Fruit fly (Drosophila melanogaster) whole organism, prepupa: Measurements from ENCODE around the gene Droj2.

Experiments
- Blimp-1 ChIP-seq: fragments of 200-800 bp; sonication (Bioruptor generic); optimal IDR thresholded peaks from 3 replicates; lab custom pipeline; 2017; ENCODE audit warnings: missing biosample characterization, missing genetic modification characterization, mild to moderate bottlenecking, moderate library complexity, missing genetic modification reagents
- CG11902 ChIP-seq: fragments of 200-800 bp; sonication (Bioruptor generic); optimal IDR thresholded peaks from 3 replicates; lab custom pipeline; 2016; ENCODE audit warnings: missing biosample characterization, missing genetic modification characterization
- CG1621 ChIP-seq: fragments of 200-800 bp; sonication (Bioruptor generic); optimal IDR thresholded peaks from 3 replicates; lab custom pipeline; 2018; ENCODE audit warnings: missing biosample characterization, mild to moderate bottlenecking, missing genetic modification characterization
- CG16779 ChIP-seq: fragments of 200-800 bp; sonication (Bioruptor generic); optimal IDR thresholded peaks from 3 replicates; lab custom pipeline; 2017; ENCODE audit warnings: missing biosample characterization, mild to moderate bottlenecking, missing genetic modification characterization
- CG3032 ChIP-seq: fragments of 200-800 bp; optimal IDR thresholded peaks from 2 replicates; lab custom pipeline; 2019; ENCODE audit warnings: missing biosample characterization, mild to moderate bottlenecking, missing genetic modification characterization, moderate library complexity
- CG31627 ChIP-seq: fragments of 200-800 bp; sonication (Bioruptor generic); optimal IDR thresholded peaks from 3 replicates; lab custom pipeline; 2016; ENCODE audit warnings: missing biosample characterization, missing genetic modification characterization
- CG3919 ChIP-seq: fragments of 200-800 bp; sonication (Bioruptor generic); optimal IDR thresholded peaks from 3 replicates; lab custom pipeline; 2016; ENCODE audit warnings: missing biosample characterization, missing genetic modification characterization
- CG6276 ChIP-seq: fragments of 200-800 bp; sonication (Bioruptor generic); optimal IDR thresholded peaks from 2 replicates; lab custom pipeline; 2017; ENCODE audit warnings: missing biosample characterization, mild to moderate bottlenecking, missing genetic modification characterization
- CG6808 ChIP-seq: fragments of 200-800 bp; sonication (Bioruptor generic); optimal IDR thresholded peaks from 3 replicates; lab custom pipeline; 2017; ENCODE audit warnings: missing biosample characterization, missing genetic modification characterization, mild to moderate bottlenecking, moderate library complexity, missing genetic modification reagents
- CG6854 ChIP-seq: fragments of 200-800 bp; sonication (Bioruptor generic); optimal IDR thresholded peaks from 2 replicates; lab custom pipeline; 2017; ENCODE audit warnings: missing biosample characterization, mild to moderate bottlenecking, missing genetic modification characterization
- CG7368 ChIP-seq: fragments of 200-800 bp; sonication (Bioruptor generic); optimal IDR thresholded peaks from 3 replicates; lab custom pipeline; 2016; ENCODE audit warnings: missing biosample characterization, missing genetic modification characterization
- CG8119 ChIP-seq: fragments of 200-800 bp; sonication (Bioruptor generic); IDR thresholded peaks from 3 replicates; pipeline ENCODE4 v1.3.6; 2022; ENCODE audit warnings: missing biosample characterization, missing genetic modification characterization
- CG8632 ChIP-seq: fragments of 200-800 bp; sonication (Bioruptor generic); optimal IDR thresholded peaks from 3 replicates; lab custom pipeline; 2016; ENCODE audit warnings: missing biosample characterization, missing genetic modification characterization
- Eip75B ChIP-seq: fragments of 200-800 bp; sonication (Bioruptor generic); optimal IDR thresholded peaks from 3 replicates; lab custom pipeline; 2016; ENCODE audit warnings: missing biosample characterization, missing genetic modification characterization
- Eip78C ChIP-seq: fragments of 200-800 bp; sonication (Bioruptor generic); peaks from one replicate; lab custom pipeline; 2016; ENCODE audit warnings: missing biosample characterization, missing genetic modification characterization
- Eip93F ChIP-seq: fragments of 200-800 bp; sonication (Bioruptor generic); optimal IDR thresholded peaks from 2 replicates; lab custom pipeline; 2016; ENCODE audit warnings: missing biosample characterization, mild to moderate bottlenecking, missing genetic modification characterization
- Gug ChIP-seq: fragments of 200-800 bp; sonication (Bioruptor generic); IDR thresholded peaks from 2 replicates; pipeline ENCODE4 v1.3.6; 2022; ENCODE audit warnings: missing biosample characterization, missing genetic modification characterization
- Lpt ChIP-seq: fragments of 200-800 bp; sonication (Bioruptor generic); optimal IDR thresholded peaks from 3 replicates; lab custom pipeline; 2016; ENCODE audit warnings: missing biosample characterization, missing genetic modification characterization
- OdsH ChIP-seq: fragments of 200-800 bp; sonication (Bioruptor generic); optimal IDR thresholded peaks from 3 replicates; lab custom pipeline; 2016; ENCODE audit warnings: missing biosample characterization, missing genetic modification characterization
- Sox102F ChIP-seq: fragments of 200-800 bp; sonication (Bioruptor generic); optimal IDR thresholded peaks from 2 replicates; lab custom pipeline; 2016; ENCODE audit warnings: missing biosample characterization, mild to moderate bottlenecking, missing genetic modification characterization
- Sox15 ChIP-seq: fragments of 200-800 bp; sonication (Bioruptor generic); optimal IDR thresholded peaks from 3 replicates; lab custom pipeline; 2016; ENCODE audit warnings: missing biosample characterization, missing genetic modification characterization
- acj6 ChIP-seq: fragments of 200-800 bp; sonication (Bioruptor generic); optimal IDR thresholded peaks from 3 replicates; lab custom pipeline; 2016; ENCODE audit warnings: missing biosample characterization, missing genetic modification characterization
- dac ChIP-seq: fragments of 200-800 bp; sonication (Bioruptor generic); optimal IDR thresholded peaks from 2 replicates; lab custom pipeline; 2017; ENCODE audit warnings: missing biosample characterization, mild to moderate bottlenecking, missing genetic modification characterization
- dsx ChIP-seq: fragments of 200-800 bp; optimal IDR thresholded peaks from 3 replicates; lab custom pipeline; 2019; ENCODE audit warnings: missing biosample characterization, mild to moderate bottlenecking, missing genetic modification characterization, moderate library complexity; ENCODE audit not compliant: poor library complexity, severe bottlenecking
- eg ChIP-seq: fragments of 200-800 bp; sonication (Bioruptor generic); IDR thresholded peaks from 3 replicates; pipeline ENCODE4 v1.3.6; 2022; ENCODE audit warnings: missing biosample characterization, missing genetic modification characterization
- esn ChIP-seq: fragments of 200-800 bp; sonication (Bioruptor generic); optimal IDR thresholded peaks from 2 replicates; lab custom pipeline; 2016; ENCODE audit warnings: missing biosample characterization, mild to moderate bottlenecking, missing genetic modification characterization, moderate library complexity
- fd85E ChIP-seq: fragments of 200-800 bp; sonication (Bioruptor generic); optimal IDR thresholded peaks from 3 replicates; lab custom pipeline; 2016; ENCODE audit warnings: missing biosample characterization, missing genetic modification characterization
- fkh ChIP-seq: fragments of 200-800 bp; sonication (Bioruptor generic); optimal IDR thresholded peaks from 3 replicates; lab custom pipeline; 2017; ENCODE audit warnings: missing biosample characterization, mild to moderate bottlenecking, missing genetic modification characterization, moderate library complexity
- net ChIP-seq: fragments of 200-800 bp; sonication (Bioruptor generic); optimal IDR thresholded peaks from 3 replicates; lab custom pipeline; 2016; ENCODE audit warnings: missing biosample characterization, missing genetic modification characterization
- pdm3 ChIP-seq: fragments of 200-800 bp; sonication (Bioruptor generic); optimal IDR thresholded peaks from 3 replicates; lab custom pipeline; 2016; ENCODE audit warnings: missing biosample characterization, missing genetic modification characterization
- ss ChIP-seq, 2 experiments: fragments of 200-800 bp; sonication (Bioruptor generic); optimal IDR thresholded peaks; 2 replicates in 1 of 2; 3 replicates in 1 of 2; lab custom pipeline; 2017 to 2018; ENCODE audit warnings: mild to moderate bottlenecking in 2 of 2, missing biosample characterization in 2 of 2, missing genetic modification characterization in 2 of 2, moderate library complexity in 1 of 2
- svp ChIP-seq: fragments of 200-800 bp; sonication (Bioruptor generic); peaks from one replicate; lab custom pipeline; 2016; ENCODE audit warnings: missing biosample characterization, missing genetic modification characterization

Droj2 gene

DNA sequence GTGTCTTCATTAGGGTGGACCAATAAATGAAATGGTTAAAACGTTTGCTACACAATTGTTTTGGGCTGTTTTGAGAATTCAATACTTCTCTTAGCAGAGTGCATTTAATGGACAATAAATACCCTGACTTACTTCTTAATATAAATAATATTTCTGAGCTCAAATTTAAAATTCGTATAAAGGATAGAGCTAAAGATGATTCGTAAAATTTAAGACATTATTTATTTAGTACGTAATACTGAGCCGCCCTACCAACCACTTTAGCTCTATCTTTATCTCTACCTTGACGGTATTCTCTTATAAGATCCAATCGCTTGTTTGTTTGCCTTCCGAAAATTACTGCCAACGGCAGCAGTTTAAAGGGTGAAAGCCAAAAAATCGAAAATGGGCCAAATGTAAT, 51.7 kb downstream of the Droj2 start (continued):
- TF ChIP-seq pdm3 (GFP tag; lab: Kevin White, UChicago) (peak; percentile 86), CG6854 (GFP tag; lab: Kevin White, UChicago) (no peak), Sox102F (GFP tag; lab: Kevin White, UChicago) (peak; percentile 79), CG31627 (GFP tag; lab: Kevin White, UChicago) (peak; percentile 62), CG3032 (peak; percentile 78), CG1621 (tag; lab: Kevin White, UChicago) (peak; percentile 83), CG6276 (GFP tag; lab: Kevin White, UChicago) (peak; percentile 83), CG8119 (GFP tag; lab: Robert Waterston, UW) (peak; percentile 94), ss (GFP tag; optimal IDR thresholded peaks at IDR 0.05; lab: Kevin White, UChicago) (peak; percentile 44 to 64), Blimp-1 (GFP tag; lab: Kevin White, UChicago) (no peak), Eip75B (GFP tag; lab: Kevin White, UChicago) (peak; percentile 84), Eip78C (GFP tag; lab: Kevin White, UChicago) (peak; percentile 95), CG6808 (peak; percentile 74), fkh (GFP tag; lab: Kevin White, UChicago) (peak; percentile 14), Sox15 (GFP tag; lab: Kevin White, UChicago) (peak; percentile 69), svp (GFP tag; lab: Kevin White, UChicago) (peak; percentile 83), acj6 (GFP tag; lab: Kevin White, UChicago) (peak; percentile 91), CG7368 (peak; percentile 80)

DNA sequence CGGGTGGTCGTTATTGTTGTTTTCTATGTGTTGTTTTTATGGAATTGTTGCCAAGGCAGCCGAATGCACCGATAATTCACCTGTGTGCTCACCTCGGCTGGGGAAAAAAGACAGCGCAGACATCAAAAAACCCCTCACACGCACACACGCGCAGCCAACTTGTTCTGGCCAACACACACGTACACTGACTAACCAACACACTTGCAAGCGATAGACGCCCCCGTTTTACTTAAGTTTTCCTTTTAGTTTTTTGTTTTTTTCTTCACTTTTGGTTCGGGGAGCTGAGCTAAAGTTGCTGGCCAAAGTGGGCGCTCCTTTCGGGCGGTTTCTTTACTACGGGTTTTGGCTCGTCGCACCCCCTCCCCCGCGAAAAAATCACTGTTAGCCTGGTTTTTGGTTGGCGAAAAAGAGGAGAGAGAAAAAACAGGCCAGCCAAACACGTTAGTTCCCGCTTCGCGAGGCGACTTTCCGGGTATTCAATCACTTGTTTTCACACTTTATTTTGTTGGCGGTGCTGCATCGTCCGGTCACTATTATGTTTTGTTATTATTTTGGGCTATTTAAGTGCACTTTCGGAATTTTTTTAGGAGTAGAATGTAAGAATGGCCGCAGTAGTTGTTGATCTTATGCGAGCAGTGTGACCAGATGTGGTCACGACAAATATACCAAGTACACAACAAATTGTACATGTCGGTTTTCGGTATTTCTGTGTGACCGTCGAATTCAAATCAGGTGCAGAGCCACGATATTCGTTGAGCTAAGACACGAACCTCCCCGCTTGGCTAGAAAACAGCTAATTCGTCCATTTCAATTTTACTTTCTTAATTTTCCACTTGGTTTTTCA, 52.6 kb downstream of the Droj2 start, which contains the start of gene yrt:
Gene yrt, minus strand, starts transcription at position 660 of the 844 bp plus-strand sequence.
- TF ChIP-seq Eip75B (GFP tag; lab: Kevin White, UChicago) (no peak), CG11902 (no peak), dsx (GFP tag; lab: Kevin White, UChicago) (no peak), dac (GFP tag; lab: Kevin White, UChicago) (no peak), CG8632 (GFP tag; lab: Kevin White, UChicago) (no peak), OdsH (GFP tag; lab: Kevin White, UChicago) (no peak), Eip78C (GFP tag; lab: Kevin White, UChicago) (peak; percentile 72), CG6276 (GFP tag; lab: Kevin White, UChicago) (peak; percentile 46), CG31627 (GFP tag; lab: Kevin White, UChicago) (no peak), esn (GFP tag; lab: Kevin White, UChicago) (no peak), fkh (GFP tag; lab: Kevin White, UChicago) (peak; percentile 68), Gug (GFP tag; lab: Robert Waterston, UW) (no peak), acj6 (GFP tag; lab: Kevin White, UChicago) (no peak), net (GFP tag; lab: Kevin White, UChicago) (no peak), CG3032 (no peak), CG8119 (GFP tag; lab: Robert Waterston, UW) (peak; percentile 47; the same call in 2 of the 3 replicates), CG3919 (GFP tag; lab: Kevin White, UChicago) (peak; percentile 21), Lpt (GFP tag; lab: Kevin White, UChicago) (peak; percentile 43), fd85E (GFP tag; lab: Kevin White, UChicago) (no peak), CG16779 (tag; lab: Kevin White, UChicago) (peak; percentile 20), Eip93F (GFP tag; lab: Kevin White, UChicago) (no peak), eg (GFP tag; lab: Robert Waterston, UW) (0 out of 3 replicates have a peak, but pooled peaks have one; percentile 18)
